Worm (Caenorhabditis elegans) whole organism, L4 larva: ENCODE results near the gene his-37.

Experiments
- F26F4.8 ChIP-seq: fragments of 200-800 bp; sonication (Bioruptor generic); conservative IDR thresholded peaks from 2 replicates; pipeline ENCODE4 v1.3.6; 2022; ENCODE audit warnings: missing genetic modification characterization, missing compliant biosample characterization
- F37D6.2 ChIP-seq: sonication (generic microtip); optimal IDR thresholded peaks from 2 replicates; lab custom pipeline; 2016; ENCODE audit warnings: mild to moderate bottlenecking, missing genetic modification characterization, missing compliant biosample characterization
- F49E8.2 ChIP-seq: sonication (generic microtip); optimal IDR thresholded peaks from 2 replicates; lab custom pipeline; 2016; ENCODE audit warnings: missing compliant biosample characterization, mild to moderate bottlenecking, missing genetic modification characterization, borderline replicate concordance
- T20F7.1 ChIP-seq: fragments of 200-800 bp; sonication (Bioruptor generic); optimal IDR thresholded peaks from 2 replicates; lab custom pipeline; 2018; ENCODE audit warnings: mild to moderate bottlenecking, missing genetic modification characterization, missing compliant biosample characterization
- Y105C5A.15 ChIP-seq: fragments of 200-800 bp; sonication (Bioruptor generic); IDR thresholded peaks from 2 replicates; pipeline ENCODE4 v1.3.6; 2022; ENCODE audit warnings: missing genetic modification characterization, missing compliant biosample characterization
- Y75B8A.6 ChIP-seq: fragments of 200-800 bp; sonication (Bioruptor generic); IDR thresholded peaks from 2 replicates; pipeline ENCODE4 v1.3.6; 2022; ENCODE audit warnings: missing genetic modification reagents, missing genetic modification characterization, missing compliant biosample characterization
- ZK546.5 ChIP-seq, 2 experiments: sonication (generic microtip); optimal IDR thresholded peaks; 2 replicates each; lab custom pipeline; 2017; ENCODE audit warnings: missing biosample characterization in 2 of 2, missing genetic modification characterization in 2 of 2
- aly-2 ChIP-seq: sonication (generic microtip); optimal IDR thresholded peaks from 2 replicates; lab custom pipeline; 2018; ENCODE audit warnings: missing biosample characterization, missing genetic modification characterization
- ama-1 ChIP-seq: fragments of 150-350 bp; optimal IDR thresholded peaks from 2 replicates; lab custom pipeline; 2014; ENCODE audit warnings: inconsistent platforms, mixed read lengths
- arid-1 ChIP-seq: fragments of 200-800 bp; sonication (Bioruptor generic); conservative IDR thresholded peaks from 2 replicates; pipeline ENCODE4 v1.3.6; 2022; ENCODE audit warnings: missing genetic modification reagents, missing genetic modification characterization, missing compliant biosample characterization
- ceh-20 ChIP-seq: fragments of 200-800 bp; sonication (Bioruptor generic); IDR thresholded peaks from 2 replicates; pipeline ENCODE4 v1.3.6; 2022; ENCODE audit warnings: missing genetic modification reagents, missing genetic modification characterization, missing compliant biosample characterization
- ceh-32 ChIP-seq: sonication (generic microtip); optimal IDR thresholded peaks from 2 replicates; lab custom pipeline; 2016; ENCODE audit warnings: mild to moderate bottlenecking, missing genetic modification characterization, missing compliant biosample characterization; ENCODE audit not compliant: poor library complexity
- ceh-44 ChIP-seq: fragments of 200-800 bp; sonication (Bioruptor generic); IDR thresholded peaks from 2 replicates; pipeline ENCODE4 v1.3.6; 2022; ENCODE audit warnings: missing genetic modification reagents, missing genetic modification characterization, missing compliant biosample characterization
- daf-12 ChIP-seq: fragments of 150-350 bp; optimal IDR thresholded peaks from 2 replicates; lab custom pipeline; 2014; ENCODE audit warnings: missing biosample characterization, missing genetic modification reagents, missing genetic modification characterization
- daf-19 ChIP-seq: fragments of 200-800 bp; sonication (Bioruptor generic); conservative IDR thresholded peaks from 2 replicates; pipeline ENCODE4 v1.3.6; 2022; ENCODE audit warnings: missing genetic modification characterization, missing compliant biosample characterization
- dmd-8 ChIP-seq: fragments of 200-800 bp; sonication (Bioruptor generic); IDR thresholded peaks from 2 replicates; pipeline ENCODE4 v1.3.6; 2022; ENCODE audit warnings: missing genetic modification characterization, missing compliant biosample characterization
- dmd-9 ChIP-seq: fragments of 200-800 bp; sonication (Bioruptor generic); IDR thresholded peaks from 2 replicates; pipeline ENCODE4 v1.3.6; 2022; ENCODE audit warnings: missing genetic modification reagents, missing genetic modification characterization, missing compliant biosample characterization
- dve-1 ChIP-seq: sonication (generic microtip); optimal IDR thresholded peaks from 2 replicates; lab custom pipeline; 2017; ENCODE audit warnings: antibody characterized with exemption, mild to moderate bottlenecking, missing genetic modification characterization, missing compliant biosample characterization; ENCODE audit not compliant: insufficient read depth
- egl-27 ChIP-seq: sonication (generic microtip); optimal IDR thresholded peaks from 3 replicates; lab custom pipeline; 2017; ENCODE audit warnings: missing biosample characterization, missing genetic modification reagents, missing genetic modification characterization
- fkh-10 ChIP-seq: fragments of 150-350 bp; optimal IDR thresholded peaks from 2 replicates; lab custom pipeline; 2014; ENCODE audit warnings: missing biosample characterization, missing genetic modification reagents, missing genetic modification characterization
- gei-8 ChIP-seq: fragments of 200-800 bp; sonication (Bioruptor generic); optimal IDR thresholded peaks from 2 replicates; lab custom pipeline; 2018; ENCODE audit warnings: mild to moderate bottlenecking, missing genetic modification characterization, missing compliant biosample characterization
- hif-1 ChIP-seq, 2 experiments: sonication (generic microtip); optimal IDR thresholded peaks; 2 replicates each; lab custom pipeline; 2016 to 2017; ENCODE audit warnings: missing compliant biosample characterization in 2 of 2, missing genetic modification characterization in 2 of 2, missing genetic modification reagents in 2 of 2, missing genotype in 2 of 2, mild to moderate bottlenecking in 1 of 2
- hlh-30 ChIP-seq: sonication (generic microtip); optimal IDR thresholded peaks from 2 replicates; lab custom pipeline; 2017; ENCODE audit warnings: antibody characterized with exemption, mild to moderate bottlenecking, missing genetic modification characterization, missing compliant biosample characterization; ENCODE audit not compliant: insufficient read depth
- lim-7 ChIP-seq: fragments of 200-800 bp; sonication (Bioruptor generic); IDR thresholded peaks from 2 replicates; pipeline ENCODE4 v1.3.6; 2022; ENCODE audit warnings: missing genetic modification characterization, missing compliant biosample characterization
- lin-29 ChIP-seq: fragments of 200-800 bp; sonication (Bioruptor generic); IDR thresholded peaks from 2 replicates; pipeline ENCODE4 v1.3.6; 2022; ENCODE audit warnings: missing genetic modification reagents, missing genetic modification characterization, missing compliant biosample characterization
- lin-38 ChIP-seq: fragments of 200-800 bp; sonication (Bioruptor generic); IDR thresholded peaks from 2 replicates; pipeline ENCODE4 v1.3.6; 2022; ENCODE audit warnings: missing genetic modification reagents, missing genetic modification characterization, missing compliant biosample characterization
- lin-39 ChIP-seq: fragments of 150-350 bp; optimal IDR thresholded peaks from 2 replicates; lab custom pipeline; 2014; ENCODE audit warnings: missing biosample characterization, missing genetic modification reagents, missing genetic modification characterization
- lir-3 ChIP-seq: sonication (generic microtip); optimal IDR thresholded peaks from 2 replicates; lab custom pipeline; 2016; ENCODE audit warnings: mild to moderate bottlenecking, missing genetic modification characterization, missing compliant biosample characterization
- lsy-2 ChIP-seq, 2 experiments: fragments of 150-350 bp in 1 of 2; sonication (generic microtip) in 1 of 2; optimal IDR thresholded peaks; 2 replicates each; lab custom pipeline; 2014 to 2017; ENCODE audit warnings: missing biosample characterization in 2 of 2, missing genetic modification characterization in 2 of 2
- madf-9 ChIP-seq: fragments of 200-800 bp; sonication (Bioruptor generic); conservative IDR thresholded peaks from 2 replicates; pipeline ENCODE4 v1.3.6; 2022; ENCODE audit warnings: missing genetic modification reagents, missing genetic modification characterization, missing compliant biosample characterization
- mdl-1 ChIP-seq, 2 experiments: fragments of 150-350 bp in 1 of 2; sonication (generic microtip) in 1 of 2; optimal IDR thresholded peaks; 2 replicates each; lab custom pipeline; 2014 to 2017; ENCODE audit warnings: missing biosample characterization in 2 of 2, missing genetic modification characterization in 2 of 2
- mep-1 ChIP-seq: fragments of 150-350 bp; sonication (generic microtip); optimal IDR thresholded peaks from 3 replicates; lab custom pipeline; 2014; ENCODE audit warnings: missing biosample characterization, missing genetic modification characterization
- mes-2 ChIP-seq: sonication (generic microtip); optimal IDR thresholded peaks from 2 replicates; lab custom pipeline; 2016; ENCODE audit warnings: missing genotype, mild to moderate bottlenecking, missing genetic modification characterization, missing compliant biosample characterization; ENCODE audit not compliant: poor library complexity, severe bottlenecking
- nhr-10 ChIP-seq: fragments of 150-350 bp; optimal IDR thresholded peaks from 2 replicates; lab custom pipeline; 2014; ENCODE audit warnings: missing biosample characterization, missing genetic modification characterization
- nhr-237 ChIP-seq: sonication (generic microtip); optimal IDR thresholded peaks from 2 replicates; lab custom pipeline; 2017; ENCODE audit warnings: missing biosample characterization, missing genetic modification characterization
- nhr-41 ChIP-seq: fragments of 200-800 bp; sonication (Bioruptor generic); IDR thresholded peaks from 2 replicates; pipeline ENCODE4 v1.3.6; 2022; ENCODE audit warnings: missing genetic modification reagents, missing genetic modification characterization, missing compliant biosample characterization
- nhr-42 ChIP-seq: fragments of 200-800 bp; sonication (Bioruptor generic); IDR thresholded peaks from 2 replicates; pipeline ENCODE4 v1.3.6; 2022; ENCODE audit warnings: missing genetic modification characterization, missing compliant biosample characterization
- nhr-6 ChIP-seq: fragments of 150-350 bp; optimal IDR thresholded peaks from 2 replicates; lab custom pipeline; 2014; ENCODE audit warnings: missing biosample characterization, missing genetic modification characterization
- nhr-76 ChIP-seq: fragments of 150-350 bp; optimal IDR thresholded peaks from 2 replicates; lab custom pipeline; 2014; ENCODE audit warnings: missing biosample characterization, missing genetic modification characterization
- rbr-2 ChIP-seq: sonication (generic microtip); optimal IDR thresholded peaks from 2 replicates; lab custom pipeline; 2016; ENCODE audit warnings: missing genotype, missing genetic modification characterization, missing compliant biosample characterization
- saeg-2 ChIP-seq: fragments of 200-800 bp; sonication (Bioruptor generic); IDR thresholded peaks from 2 replicates; pipeline ENCODE4 v1.3.6; 2022; ENCODE audit warnings: missing genetic modification reagents, missing genetic modification characterization, missing compliant biosample characterization
- sdz-12 ChIP-seq: fragments of 200-800 bp; sonication (Bioruptor generic); optimal IDR thresholded peaks from 2 replicates; lab custom pipeline; 2018; ENCODE audit warnings: mild to moderate bottlenecking, missing genetic modification characterization, missing compliant biosample characterization
- set-16 ChIP-seq: fragments of 200-800 bp; sonication (Bioruptor generic); IDR thresholded peaks from 2 replicates; pipeline ENCODE4 v1.3.6; 2022; ENCODE audit warnings: missing genetic modification reagents, missing genetic modification characterization, missing compliant biosample characterization
- snpc-1.2 ChIP-seq: fragments of 200-800 bp; sonication (Bioruptor generic); IDR thresholded peaks from 2 replicates; pipeline ENCODE4 v1.3.6; 2022; ENCODE audit warnings: missing genetic modification reagents, missing genetic modification characterization, missing compliant biosample characterization
- tra-1 ChIP-seq: fragments of 200-800 bp; sonication (Bioruptor generic); IDR thresholded peaks from 2 replicates; pipeline ENCODE4 v1.3.6; 2022; ENCODE audit warnings: missing genetic modification reagents, missing genetic modification characterization, missing compliant biosample characterization
- unc-130 ChIP-seq: sonication (generic microtip); optimal IDR thresholded peaks from 2 replicates; lab custom pipeline; 2016; ENCODE audit warnings: missing genetic modification reagents, missing genetic modification characterization, missing compliant biosample characterization
- unc-39 ChIP-seq: sonication (generic microtip); optimal IDR thresholded peaks from 2 replicates; lab custom pipeline; 2017; ENCODE audit warnings: missing biosample characterization, missing genetic modification characterization
- vab-7 ChIP-seq: fragments of 200-800 bp; sonication (Bioruptor generic); IDR thresholded peaks from 2 replicates; pipeline ENCODE4 v1.3.6; 2022; ENCODE audit warnings: missing genetic modification reagents, missing genetic modification characterization, missing compliant biosample characterization
- zfp-2 ChIP-seq: sonication (generic microtip); optimal IDR thresholded peaks from 2 replicates; lab custom pipeline; 2016; ENCODE audit warnings: mild to moderate bottlenecking, missing genetic modification characterization, missing compliant biosample characterization
- zip-2 ChIP-seq: fragments of 150-350 bp; optimal IDR thresholded peaks from 2 replicates; lab custom pipeline; 2014; ENCODE audit warnings: missing biosample characterization, missing genetic modification characterization
- ztf-11 ChIP-seq: fragments of 150-350 bp; optimal IDR thresholded peaks from 2 replicates; lab custom pipeline; 2014; ENCODE audit warnings: missing biosample characterization, missing genetic modification characterization

Gene his-37

ce11 chrV:9549459-9549858, 2.6 kb downstream of the his-37 start, which contains the start of gene nstp-10 (continued):
- TF ChIP-seq ceh-20 (GFP tag; lab: Robert Waterston, UW): no peak
- TF ChIP-seq nhr-76 (tag; lab: Kevin White, UChicago): no peak
- TF ChIP-seq zfp-2 (tag; lab: Kevin White, UChicago): no peak
- no peak for TF ChIP-seq set-16
- TF ChIP-seq ztf-11: no peak
- TF ChIP-seq hif-1 (tag; optimal IDR thresholded peaks at IDR 0.05; lab: Kevin White, UChicago): no peak
- 0 out of 2 replicates have a peak, but pooled peaks have one; percentile 10 for TF ChIP-seq vab-7 (GFP tag; lab: Robert Waterston, UW)
- TF ChIP-seq arid-1 (GFP tag; lab: Robert Waterston, UW): 0 out of 2 replicates have a peak, but pooled peaks have one; percentile 33
- TF ChIP-seq tra-1 (GFP tag; lab: Robert Waterston, UW): peak; percentile 55; the same call in 1 of the 2 replicates
- TF ChIP-seq gei-8: no peak
- TF ChIP-seq F37D6.2 (tag; lab: Kevin White, UChicago): no peak
- no peak for TF ChIP-seq aly-2
- no peak for TF ChIP-seq unc-39
- no peak for TF ChIP-seq saeg-2 (GFP tag; lab: Robert Waterston, UW)
- TF ChIP-seq daf-19: no peak
- peak; percentile 93 for TF ChIP-seq unc-130 (GFP tag; lab: Kevin White, UChicago)
- no peak for TF ChIP-seq dmd-8 (GFP tag; lab: Robert Waterston, UW)
- no peak for TF ChIP-seq nhr-41 (GFP tag; lab: Robert Waterston, UW)
- TF ChIP-seq dmd-9 (GFP tag; lab: Robert Waterston, UW): 0 out of 2 replicates have a peak, but pooled peaks have one; percentile 38
- TF ChIP-seq fkh-10 (GFP tag; lab: Kevin White, UChicago): no peak
- no peak for TF ChIP-seq Y75B8A.6 (GFP tag; lab: Robert Waterston, UW)
- peak; percentile 48 for TF ChIP-seq dve-1 (tag; lab: Kevin White, UChicago)
- peak; percentile 94 for TF ChIP-seq F49E8.2 (tag; lab: Kevin White, UChicago)
- TF ChIP-seq lin-29 (GFP tag; lab: Robert Waterston, UW): no peak
- peak; percentile 98 for TF ChIP-seq lin-38
- TF ChIP-seq ceh-32: no peak
- TF ChIP-seq lin-39: no peak
- peak; percentile 40 for TF ChIP-seq mep-1 (tag; lab: Kevin White, UChicago)
- TF ChIP-seq ZK546.5 (tag; optimal IDR thresholded peaks at IDR 0.05; lab: Kevin White, UChicago): no peak
- TF ChIP-seq F26F4.8 (GFP tag; lab: Robert Waterston, UW): no peak
- no peak for TF ChIP-seq hlh-30
- TF ChIP-seq ama-1 (lab: Kevin White, UChicago): no peak
- TF ChIP-seq lir-3 (tag; lab: Kevin White, UChicago): no peak
- TF ChIP-seq zip-2 (tag; lab: Kevin White, UChicago): no peak
- TF ChIP-seq sdz-12: no peak
- no peak for TF ChIP-seq nhr-6 (tag; lab: Kevin White, UChicago)
- TF ChIP-seq T20F7.1 (GFP tag; lab: Kevin White, UChicago): peak; percentile 54
- no peak for TF ChIP-seq Y105C5A.15
- TF ChIP-seq rbr-2 (tag; lab: Kevin White, UChicago): no peak
- TF ChIP-seq mes-2: peak; percentile 78
- no peak for TF ChIP-seq nhr-237 (tag; lab: Kevin White, UChicago)
- TF ChIP-seq ceh-44 (GFP tag; lab: Robert Waterston, UW): peak; percentile 91
- peak; percentile 84 for TF ChIP-seq snpc-1.2 (GFP tag; lab: Robert Waterston, UW)
- TF ChIP-seq nhr-10: no peak
- no peak for TF ChIP-seq madf-9 (GFP tag; lab: Robert Waterston, UW)
- TF ChIP-seq daf-12 (tag; lab: Kevin White, UChicago): no peak
- TF ChIP-seq lim-7 (GFP tag; lab: Robert Waterston, UW): 0 out of 2 replicates have a peak, but pooled peaks have one; percentile 9
- TF ChIP-seq lsy-2 (tag; optimal IDR thresholded peaks at IDR 0.05; lab: Kevin White, UChicago): peak in 1 of 2 experiments; percentile 84
- no peak for TF ChIP-seq nhr-42
- TF ChIP-seq egl-27 (tag; lab: Kevin White, UChicago): no peak
- no peak for TF ChIP-seq mdl-1 (tag; optimal IDR thresholded peaks at IDR 0.05; lab: Kevin White, UChicago)
